Worm (Caenorhabditis elegans) whole organism, early embryonic: ENCODE measurements around the gene cyn-17.

Experiments used
- aly-1 ChIP-seq: sonication (generic microtip); optimal IDR thresholded peaks from 2 replicates; lab custom pipeline; 2016; ENCODE audit warnings: missing genetic modification characterization, missing compliant biosample characterization
- ama-1 ChIP-seq: fragments of 150-350 bp; optimal IDR thresholded peaks from 2 replicates; lab custom pipeline; 2014
- flt-1 ChIP-seq: fragments of 200-800 bp; sonication (Bioruptor generic); IDR thresholded peaks from 2 replicates; pipeline ENCODE4 v1.3.6; 2022; ENCODE audit warnings: missing genetic modification characterization, missing compliant biosample characterization
- hmbx-1 ChIP-seq: sonication (generic microtip); optimal IDR thresholded peaks from 2 replicates; lab custom pipeline; 2016; ENCODE audit warnings: mild to moderate bottlenecking, missing genetic modification characterization, missing compliant biosample characterization
- hmg-4 ChIP-seq: fragments of 200-800 bp; sonication (Bioruptor generic); optimal IDR thresholded peaks from 2 replicates; lab custom pipeline; 2018; ENCODE audit warnings: mild to moderate bottlenecking, missing genetic modification characterization, missing compliant biosample characterization
- sea-1 ChIP-seq: fragments of 200-800 bp; sonication (Bioruptor generic); conservative IDR thresholded peaks from 2 replicates; pipeline ENCODE4 v1.3.6; 2022; ENCODE audit warnings: missing genetic modification characterization, missing compliant biosample characterization
- tbx-37 ChIP-seq: fragments of 200-800 bp; sonication (Bioruptor generic); conservative IDR thresholded peaks from 2 replicates; pipeline ENCODE4 v1.3.6; 2022; ENCODE audit warnings: missing genetic modification reagents, missing genetic modification characterization, missing compliant biosample characterization
- tra-4 ChIP-seq: sonication (generic microtip); optimal IDR thresholded peaks from 2 replicates; lab custom pipeline; 2017; ENCODE audit warnings: missing genetic modification characterization, missing compliant biosample characterization

- TF ChIP-seq hmbx-1 (tag; lab: Kevin White, UChicago) (no peak), flt-1 (GFP tag; lab: Robert Waterston, UW) (no peak), hmg-4 (GFP tag; lab: Kevin White, UChicago) (no peak), tbx-37 (GFP tag; lab: Robert Waterston, UW) (no peak), tra-4 (no peak), ama-1 (no peak), sea-1 (no peak), aly-1 (tag; lab: Kevin White, UChicago) (no peak)
Measured at ce11 chrV:5844349-5844760, 44.9 kb downstream of the cyn-17 start.
